Worm (Caenorhabditis elegans) whole organism, L1 larva: Measurements from ENCODE around the gene syx-2.

Experiments used
- ceh-8 ChIP-seq: fragments of 200-800 bp; sonication (Bioruptor generic); optimal IDR thresholded peaks from 2 replicates; lab custom pipeline; 2018; ENCODE audit warnings: mild to moderate bottlenecking, missing genetic modification characterization, moderate library complexity, missing compliant biosample characterization
- ceh-82 ChIP-seq, 3 experiments: fragments of 150-350 bp in 1 of 3; sonication (generic microtip) in 2 of 3; optimal IDR thresholded peaks; 2 replicates each; lab custom pipeline; 2014 to 2017; ENCODE audit warnings: missing biosample characterization in 3 of 3, missing genetic modification characterization in 3 of 3
- dpl-1 ChIP-seq, 3 experiments: fragments of 150-350 bp in 2 of 3; sonication (generic microtip) in 1 of 3; optimal IDR thresholded peaks; 2 replicates each; lab custom pipeline; 2014 to 2017; ENCODE audit warnings: missing biosample characterization in 3 of 3, missing genetic modification characterization in 3 of 3, missing genetic modification reagents in 3 of 3
- lin-15B ChIP-seq: fragments of 150-350 bp; sonication (generic microtip); optimal IDR thresholded peaks from 3 replicates; lab custom pipeline; 2014; ENCODE audit warnings: missing biosample characterization, missing genetic modification characterization
- lsy-2 ChIP-seq, 2 experiments: fragments of 150-350 bp; optimal IDR thresholded peaks; 2 replicates each; lab custom pipeline; 2014; ENCODE audit warnings: missing biosample characterization in 2 of 2, missing genetic modification characterization in 2 of 2
- mdl-1 ChIP-seq, 2 experiments: fragments of 150-350 bp; optimal IDR thresholded peaks; 2 replicates each; lab custom pipeline; 2014 to 2017; ENCODE audit warnings: missing biosample characterization in 2 of 2, missing genetic modification characterization in 2 of 2, inconsistent platforms in 1 of 2
- mep-1 ChIP-seq: fragments of 150-350 bp; optimal IDR thresholded peaks from 2 replicates; lab custom pipeline; 2014; ENCODE audit warnings: missing biosample characterization, missing genetic modification characterization
- nhr-12 ChIP-seq: sonication (generic microtip); optimal IDR thresholded peaks from 2 replicates; lab custom pipeline; 2017; ENCODE audit warnings: missing biosample characterization, missing genetic modification characterization
- nhr-20 ChIP-seq: sonication (generic microtip); optimal IDR thresholded peaks from 2 replicates; lab custom pipeline; 2016; ENCODE audit warnings: mild to moderate bottlenecking, missing genetic modification characterization, missing compliant biosample characterization
- nhr-28 ChIP-seq: fragments of 150-350 bp; optimal IDR thresholded peaks from 2 replicates; lab custom pipeline; 2014; ENCODE audit warnings: missing biosample characterization, missing genetic modification characterization
- pqm-1 ChIP-seq: sonication (generic microtip); optimal IDR thresholded peaks from 3 replicates; lab custom pipeline; 2017; ENCODE audit warnings: missing biosample characterization, missing genetic modification characterization
- rnt-1 ChIP-seq: sonication (generic microtip); optimal IDR thresholded peaks from 2 replicates; lab custom pipeline; 2016; ENCODE audit warnings: mild to moderate bottlenecking, missing genetic modification characterization, moderate library complexity, missing compliant biosample characterization

DNA sequence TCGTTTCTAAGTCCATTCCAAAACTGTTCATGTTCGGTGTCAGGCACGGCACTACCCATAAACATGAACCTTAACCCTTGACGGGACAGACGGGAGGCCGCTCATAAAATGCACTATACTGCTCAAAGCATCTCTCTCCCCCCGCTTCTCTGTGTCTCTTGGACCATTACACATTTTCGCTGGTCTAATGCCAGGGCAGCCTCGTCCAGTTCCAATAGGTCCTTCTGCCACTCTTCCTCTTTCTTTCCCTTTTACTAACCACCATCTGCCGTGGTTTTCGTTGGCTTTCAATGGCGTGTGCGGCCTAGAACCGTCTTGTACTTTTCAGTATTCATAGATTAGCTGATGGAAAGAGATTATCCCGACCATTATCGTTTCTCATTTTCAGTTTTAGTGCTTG, 11.8 kb upstream of the syx-2 start:
- TF ChIP-seq dpl-1 (GFP tag; optimal IDR thresholded peaks at IDR 0.05; lab: Kevin White, UChicago) (no peak), nhr-28 (tag; lab: Kevin White, UChicago) (no peak), ceh-82 (tag; optimal IDR thresholded peaks at IDR 0.05; lab: Kevin White, UChicago) (peak in 1 of 3 experiments; percentile 1), nhr-20 (tag; lab: Kevin White, UChicago) (no peak), mdl-1 (tag; optimal IDR thresholded peaks at IDR 0.05; lab: Kevin White, UChicago) (no peak), lsy-2 (tag; optimal IDR thresholded peaks at IDR 0.05; lab: Kevin White, UChicago) (no peak), lin-15B (no peak), pqm-1 (tag; lab: Kevin White, UChicago) (no peak), mep-1 (tag; lab: Kevin White, UChicago) (no peak), rnt-1 (tag; lab: Kevin White, UChicago) (no peak), ceh-8 (no peak), nhr-12 (no peak)
